Fruit fly (Drosophila melanogaster) whole organism, embryonic: ENCODE data around the gene CG11458.
A peak's percentile ranks its signal among the peaks of the same experiment; 100 is the strongest.

Experiments used
- Awh ChIP-seq: fragments of 200-800 bp; sonication (Bioruptor generic); IDR thresholded peaks from 2 replicates; pipeline ENCODE4, ENCODE4 v1.3.6; 2022; ENCODE audit warnings: missing biosample characterization, missing genetic modification characterization
- CG10209 ChIP-seq: fragments of 200-800 bp; sonication (Bioruptor generic); optimal IDR thresholded peaks from 3 replicates; lab custom pipeline; 2017; ENCODE audit warnings: missing biosample characterization, mild to moderate bottlenecking, missing genetic modification characterization, missing genetic modification reagents
- CG10462 ChIP-seq: fragments of 200-800 bp; sonication (Bioruptor generic); optimal IDR thresholded peaks from 2 replicates; lab custom pipeline; 2016; ENCODE audit warnings: missing biosample characterization, missing genetic modification characterization
- CG11398 ChIP-seq: fragments of 200-800 bp; sonication (Bioruptor generic); optimal IDR thresholded peaks from 2 replicates; lab custom pipeline; 2016; ENCODE audit warnings: missing biosample characterization, missing genetic modification characterization
- CG11504 ChIP-seq: fragments of 200-800 bp; sonication (Bioruptor generic); optimal IDR thresholded peaks from 3 replicates; lab custom pipeline; 2019; ENCODE audit warnings: missing biosample characterization, mild to moderate bottlenecking, missing genetic modification characterization, moderate library complexity
- CG2199 ChIP-seq: fragments of 200-800 bp; sonication (Bioruptor generic); IDR thresholded peaks from 3 replicates; pipeline ENCODE4 v1.3.6; 2022; ENCODE audit warnings: missing biosample characterization, missing genetic modification characterization
- CG2889 ChIP-seq: fragments of 200-800 bp; sonication (Bioruptor generic); IDR thresholded peaks from 3 replicates; pipeline ENCODE4 v1.3.6; 2022; ENCODE audit warnings: missing biosample characterization, missing genetic modification characterization
- CG32772 ChIP-seq: fragments of 200-800 bp; sonication (Bioruptor generic); IDR thresholded peaks from 2 replicates; pipeline ENCODE4 v1.3.6; 2022; ENCODE audit warnings: missing biosample characterization, missing genetic modification characterization
- CG34376 ChIP-seq: fragments of 200-800 bp; sonication (Bioruptor generic); optimal IDR thresholded peaks from 2 replicates; lab custom pipeline; 2018; ENCODE audit warnings: missing biosample characterization, mild to moderate bottlenecking, missing genetic modification characterization
- CG4360 ChIP-seq: fragments of 200-800 bp; sonication (Bioruptor generic); IDR thresholded peaks from 2 replicates; pipeline ENCODE4 v1.3.6; 2022; ENCODE audit warnings: missing biosample characterization, missing genetic modification characterization
- CG43689 ChIP-seq: fragments of 200-800 bp; sonication (Bioruptor generic); IDR thresholded peaks from 2 replicates; pipeline ENCODE4 v1.3.6; 2022; ENCODE audit warnings: missing biosample characterization, missing genetic modification characterization
- CG6813 ChIP-seq: fragments of 200-800 bp; sonication (Bioruptor generic); optimal IDR thresholded peaks from 2 replicates; lab custom pipeline; 2017; ENCODE audit warnings: missing biosample characterization, missing genetic modification characterization, mild to moderate bottlenecking, moderate library complexity, missing genetic modification reagents
- D19A ChIP-seq: fragments of 200-800 bp; optimal IDR thresholded peaks from 3 replicates; lab custom pipeline; 2019; ENCODE audit warnings: missing biosample characterization, mild to moderate bottlenecking, missing genetic modification characterization, moderate library complexity
- Dbx ChIP-seq: fragments of 200-800 bp; sonication (Bioruptor generic); IDR thresholded peaks from 3 replicates; pipeline ENCODE4 v1.3.6; 2022; ENCODE audit warnings: missing biosample characterization, missing genetic modification characterization
- Drgx ChIP-seq: fragments of 200-800 bp; sonication (Bioruptor generic); IDR thresholded peaks from 2 replicates; pipeline ENCODE4 v1.3.6; 2022; ENCODE audit warnings: missing biosample characterization, missing genetic modification characterization
- Ets65A ChIP-seq: fragments of 200-800 bp; sonication (Bioruptor generic); peaks from one replicate; lab custom pipeline; 2016; ENCODE audit warnings: missing biosample characterization, missing genetic modification characterization
- GATAe ChIP-seq: fragments of 200-800 bp; sonication (Bioruptor generic); conservative IDR thresholded peaks from 2 replicates; pipeline ENCODE4 v1.3.6; 2022; ENCODE audit warnings: missing biosample characterization, missing genetic modification characterization
- H15 ChIP-seq: fragments of 200-800 bp; sonication (Bioruptor generic); IDR thresholded peaks from 3 replicates; pipeline ENCODE4 v1.3.6; 2022; ENCODE audit warnings: missing biosample characterization, missing genetic modification characterization
- HLH3B ChIP-seq: fragments of 200-800 bp; sonication (Bioruptor generic); IDR thresholded peaks from 2 replicates; pipeline ENCODE4 v1.3.6; 2022; ENCODE audit warnings: missing biosample characterization, missing genetic modification characterization
- Hey ChIP-seq: fragments of 200-800 bp; sonication (Bioruptor generic); optimal IDR thresholded peaks from 3 replicates; lab custom pipeline; 2018; ENCODE audit warnings: missing biosample characterization, mild to moderate bottlenecking, missing genetic modification characterization
- HmgD ChIP-seq: fragments of 200-800 bp; sonication (Bioruptor generic); optimal IDR thresholded peaks from 3 replicates; lab custom pipeline; 2016; ENCODE audit warnings: missing biosample characterization, missing genetic modification characterization
- Hmx ChIP-seq: fragments of 200-800 bp; sonication (Bioruptor generic); optimal IDR thresholded peaks from 2 replicates; lab custom pipeline; 2016; ENCODE audit warnings: missing biosample characterization, missing genetic modification characterization
- Mrtf ChIP-seq: fragments of 200-800 bp; sonication (Bioruptor generic); IDR thresholded peaks from 3 replicates; pipeline ENCODE4 v1.3.6; 2022; ENCODE audit warnings: missing biosample characterization, missing genetic modification characterization
- Nf-YB ChIP-seq: fragments of 200-800 bp; sonication (Bioruptor generic); optimal IDR thresholded peaks from 3 replicates; lab custom pipeline; 2019; ENCODE audit warnings: missing biosample characterization, mild to moderate bottlenecking, missing genetic modification characterization, moderate library complexity
- Oaz ChIP-seq: fragments of 200-800 bp; sonication (Bioruptor generic); IDR thresholded peaks from 2 replicates; pipeline ENCODE4 v1.3.6; 2022; ENCODE audit warnings: missing biosample characterization, missing genetic modification characterization
- Stat92E ChIP-seq, 3 experiments: fragments of >200 bp in 2 of 3; fragments of 200-800 bp in 1 of 3; sonication (Bioruptor generic) in 1 of 3; optimal IDR thresholded peaks; 2 replicates each; lab custom pipeline; 2017 to 2019; ENCODE audit warnings: missing biosample characterization in 3 of 3, missing genetic modification characterization in 3 of 3, mild to moderate bottlenecking in 1 of 3, moderate library complexity in 1 of 3
- Xbp1 ChIP-seq: fragments of 200-800 bp; sonication (Bioruptor generic); optimal IDR thresholded peaks from 3 replicates; lab custom pipeline; 2016; ENCODE audit warnings: missing biosample characterization, mild to moderate bottlenecking, missing genetic modification characterization
- bbx ChIP-seq: fragments of 200-800 bp; sonication (Bioruptor generic); IDR thresholded peaks from 2 replicates; pipeline ENCODE4 v1.3.6; 2022; ENCODE audit warnings: missing biosample characterization, missing genetic modification characterization; ENCODE audit not compliant: partially characterized antibody
- bcd ChIP-seq: fragments of 200-800 bp; sonication (Bioruptor generic); optimal IDR thresholded peaks from 2 replicates; lab custom pipeline; 2017; ENCODE audit warnings: missing biosample characterization, mild to moderate bottlenecking, missing genetic modification characterization
- chm ChIP-seq: fragments of 200-800 bp; sonication (Bioruptor generic); IDR thresholded peaks from 2 replicates; pipeline ENCODE4 v1.3.6; 2022; ENCODE audit warnings: missing biosample characterization, missing genetic modification characterization
- ci ChIP-seq: fragments of 200-800 bp; sonication (Bioruptor generic); IDR thresholded peaks from 3 replicates; pipeline ENCODE4 v1.3.6; 2022; ENCODE audit warnings: missing biosample characterization, missing genetic modification characterization
- corto ChIP-seq: fragments of 200-800 bp; sonication (Bioruptor generic); optimal IDR thresholded peaks from 2 replicates; lab custom pipeline; 2016; ENCODE audit warnings: missing biosample characterization, mild to moderate bottlenecking, missing genetic modification characterization, moderate library complexity
- dmrt11E ChIP-seq: fragments of 200-800 bp; sonication (Bioruptor generic); optimal IDR thresholded peaks from 3 replicates; lab custom pipeline; 2018; ENCODE audit warnings: missing biosample characterization, mild to moderate bottlenecking, missing genetic modification characterization, moderate library complexity
- fru ChIP-seq: fragments of >200 bp; optimal IDR thresholded peaks from 2 replicates; lab custom pipeline; 2017
- kah ChIP-seq: fragments of 200-800 bp; sonication (Bioruptor generic); optimal IDR thresholded peaks from 2 replicates; lab custom pipeline; 2018; ENCODE audit warnings: missing biosample characterization, mild to moderate bottlenecking, missing genetic modification characterization
- nau ChIP-seq: fragments of 200-800 bp; sonication (Bioruptor generic); optimal IDR thresholded peaks from 3 replicates; lab custom pipeline; 2017; ENCODE audit warnings: missing biosample characterization, mild to moderate bottlenecking, missing genetic modification characterization, missing genetic modification reagents
- nom ChIP-seq: fragments of 200-800 bp; sonication (Bioruptor generic); optimal IDR thresholded peaks from 2 replicates; lab custom pipeline; 2017; ENCODE audit warnings: missing biosample characterization, missing genetic modification characterization, mild to moderate bottlenecking, moderate library complexity, missing genetic modification reagents
- sim ChIP-seq: fragments of 200-800 bp; sonication (Bioruptor generic); IDR thresholded peaks from 2 replicates; pipeline ENCODE4 v1.3.6; 2022; ENCODE audit warnings: missing biosample characterization, missing genetic modification characterization
- twi ChIP-seq: fragments of 200-800 bp; optimal IDR thresholded peaks from 2 replicates; lab custom pipeline; 2019; ENCODE audit warnings: missing biosample characterization, mild to moderate bottlenecking, missing genetic modification characterization, moderate library complexity
- unpg ChIP-seq: fragments of 200-800 bp; sonication (Bioruptor generic); optimal IDR thresholded peaks from 3 replicates; lab custom pipeline; 2018; ENCODE audit warnings: missing biosample characterization, mild to moderate bottlenecking, missing genetic modification characterization, moderate library complexity
- wor ChIP-seq: fragments of 200-800 bp; sonication (Bioruptor generic); IDR thresholded peaks from 2 replicates; pipeline ENCODE4 v1.3.6; 2022; ENCODE audit warnings: missing biosample characterization, missing genetic modification characterization
- z ChIP-seq: fragments of 200-800 bp; sonication (Bioruptor generic); IDR thresholded peaks from 3 replicates; pipeline ENCODE4 v1.3.6; 2022; ENCODE audit warnings: missing biosample characterization, missing genetic modification characterization

The CG11458 gene

dm6 chr3L:20931510-20931909 lies 25.9 kb downstream of the CG11458 start (continued):
- TF ChIP-seq bbx (GFP tag; lab: Robert Waterston, UW) (no peak), dmrt11E (peak; percentile 9)

dm6 chr3L:20932556-20932955 lies 27.0 kb downstream of the CG11458 start:
- TF ChIP-seq twi (peak; percentile 91), fru (lab: Kevin White, UChicago) (no peak), Hmx (GFP tag; lab: Kevin White, UChicago) (no peak), CG10462 (GFP tag; lab: Kevin White, UChicago) (no peak), kah (GFP tag; lab: Kevin White, UChicago) (peak; percentile 61), D19A (no peak), unpg (GFP tag; lab: Kevin White, UChicago) (no peak), CG43689 (GFP tag; lab: Robert Waterston, UW) (no peak), Ets65A (GFP tag; lab: Kevin White, UChicago) (peak; percentile 27)

DNA sequence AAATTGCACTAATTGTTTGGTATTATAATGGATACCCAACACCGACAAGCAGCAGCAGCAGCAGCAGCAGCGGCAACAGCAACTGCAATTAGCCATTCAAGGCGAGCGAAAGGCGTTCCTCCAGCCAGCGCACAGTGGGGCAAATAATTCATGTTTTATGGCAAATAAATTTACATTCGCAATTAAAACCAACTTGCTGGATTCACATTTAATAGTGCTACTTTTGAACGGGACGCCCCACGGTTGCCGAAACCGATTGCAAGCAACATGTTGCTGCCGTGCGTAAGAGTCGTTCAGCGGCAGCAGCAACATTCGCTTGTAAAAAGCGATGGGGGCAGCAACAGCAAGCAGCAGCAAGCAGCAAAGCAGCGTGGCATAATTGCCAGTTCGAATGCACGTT lies 28.1 kb downstream of the CG11458 start:
- TF ChIP-seq Mrtf (GFP tag; lab: Robert Waterston, UW) = 0 out of 3 replicates have a peak, but pooled peaks have one; percentile 7
- peak; percentile 12 for TF ChIP-seq nom (GFP tag; lab: Kevin White, UChicago)
- no peak for TF ChIP-seq nau
- no peak for TF ChIP-seq CG11398
- peak; percentile 42 for TF ChIP-seq Drgx (GFP tag; lab: Robert Waterston, UW)
- no peak for TF ChIP-seq wor (GFP tag; lab: Robert Waterston, UW)
- TF ChIP-seq CG2199 = peak; percentile 18; the same call in 1 of the 3 replicates
- peak; percentile 46 for TF ChIP-seq Ets65A (GFP tag; lab: Kevin White, UChicago)
- TF ChIP-seq CG34376 = no peak
- TF ChIP-seq Oaz = no peak
- peak; percentile 16; the same call in 1 of the 2 replicates for TF ChIP-seq CG32772
- no peak for TF ChIP-seq HmgD
- peak; percentile 95 for TF ChIP-seq CG11504 (tag; lab: Kevin White, UChicago)
- TF ChIP-seq bcd (GFP tag; lab: Kevin White, UChicago) = no peak
- TF ChIP-seq Dbx (GFP tag; lab: Robert Waterston, UW) = no peak
- peak; percentile 8 for TF ChIP-seq corto
- TF ChIP-seq HLH3B (GFP tag; lab: Robert Waterston, UW) = 0 out of 2 replicates have a peak, but pooled peaks have one; percentile 13
- TF ChIP-seq chm (GFP tag; lab: Robert Waterston, UW) = no peak
- no peak for TF ChIP-seq CG6813 (GFP tag; lab: Kevin White, UChicago)
- TF ChIP-seq, all 482 proteins: peak for 9

DNA sequence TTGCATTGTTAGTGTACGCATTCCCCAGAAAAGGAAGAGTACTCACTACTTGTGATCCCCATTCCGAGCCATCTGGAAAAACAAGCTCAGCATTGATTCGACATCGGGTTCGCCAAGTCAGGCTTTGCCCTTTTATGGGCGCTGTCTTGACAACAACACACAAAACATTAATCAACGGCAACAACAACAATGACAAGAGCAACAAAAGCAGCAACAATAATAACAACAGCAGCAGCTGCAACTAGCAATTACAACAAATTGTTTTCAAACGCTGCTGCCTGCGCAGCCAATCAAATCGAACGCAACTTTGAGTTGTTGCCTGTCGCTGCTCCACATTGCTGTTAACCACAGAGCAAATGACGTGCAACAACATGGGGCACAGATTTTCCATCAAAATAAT lies 36.5 kb downstream of the CG11458 start:
- TF ChIP-seq Awh (GFP tag; lab: Robert Waterston, UW) = 0 out of 2 replicates have a peak, but pooled peaks have one; percentile 18
- peak; percentile 78 for TF ChIP-seq CG4360
- no peak for TF ChIP-seq Stat92E (GFP tag; optimal IDR thresholded peaks at IDR 0.05; lab: Kevin White, UChicago)
- TF ChIP-seq sim (GFP tag; lab: Robert Waterston, UW) = no peak
- TF ChIP-seq Hey = no peak
- TF ChIP-seq ci (GFP tag; lab: Robert Waterston, UW) = no peak
- TF ChIP-seq Xbp1 (GFP tag; lab: Kevin White, UChicago) = no peak
- no peak for TF ChIP-seq Dbx (GFP tag; lab: Robert Waterston, UW)
- no peak for TF ChIP-seq GATAe (GFP tag; lab: Robert Waterston, UW)
- TF ChIP-seq z (GFP tag; lab: Robert Waterston, UW) = no peak
- TF ChIP-seq CG10209 = no peak
- TF ChIP-seq H15 = 0 out of 3 replicates have a peak, but pooled peaks have one; percentile 9
- peak; percentile 30 for TF ChIP-seq Nf-YB (GFP tag; lab: Kevin White, UChicago)
- TF ChIP-seq CG2889 (GFP tag; lab: Robert Waterston, UW) = no peak
- TF ChIP-seq Ets65A (GFP tag; lab: Kevin White, UChicago) = peak; percentile 66
